Fruit fly (Drosophila melanogaster) whole organism, embryonic: ENCODE data around the gene CG32425.

Experiments
- C15 ChIP-seq: fragments of 200-800 bp; sonication (Bioruptor generic); IDR thresholded peaks from 3 replicates; pipeline ENCODE4 v1.3.6; 2022; ENCODE audit warnings: missing biosample characterization, missing genetic modification characterization
- CG10462 ChIP-seq: fragments of 200-800 bp; sonication (Bioruptor generic); optimal IDR thresholded peaks from 2 replicates; lab custom pipeline; 2016; ENCODE audit warnings: missing biosample characterization, missing genetic modification characterization
- CG12155 ChIP-seq: fragments of 200-800 bp; sonication (Bioruptor generic); optimal IDR thresholded peaks from 3 replicates; lab custom pipeline; 2016; ENCODE audit warnings: missing biosample characterization, missing genetic modification characterization
- CG13296 ChIP-seq: fragments of 200-800 bp; sonication (Bioruptor generic); optimal IDR thresholded peaks from 3 replicates; lab custom pipeline; 2018; ENCODE audit warnings: missing biosample characterization, mild to moderate bottlenecking, missing genetic modification characterization
- CG14050 ChIP-seq: fragments of 200-800 bp; sonication (Bioruptor generic); IDR thresholded peaks from 3 replicates; pipeline ENCODE4 v1.3.6; 2022; ENCODE audit warnings: missing biosample characterization, missing genetic modification characterization
- CG14860 ChIP-seq: fragments of 200-800 bp; sonication (Bioruptor generic); IDR thresholded peaks from 3 replicates; pipeline ENCODE4 v1.3.6; 2022; ENCODE audit warnings: missing biosample characterization, missing genetic modification characterization; ENCODE audit not compliant: partially characterized antibody
- CG18619 ChIP-seq: fragments of 200-800 bp; sonication (Bioruptor generic); optimal IDR thresholded peaks from 3 replicates; lab custom pipeline; 2017; ENCODE audit warnings: missing biosample characterization, mild to moderate bottlenecking, missing genetic modification characterization
- CG18764 ChIP-seq: fragments of 200-800 bp; sonication (Bioruptor generic); optimal IDR thresholded peaks from 3 replicates; lab custom pipeline; 2016; ENCODE audit warnings: missing biosample characterization, missing genetic modification characterization
- CG2889 ChIP-seq: fragments of 200-800 bp; sonication (Bioruptor generic); IDR thresholded peaks from 3 replicates; pipeline ENCODE4 v1.3.6; 2022; ENCODE audit warnings: missing biosample characterization, missing genetic modification characterization
- CG30020 ChIP-seq: fragments of 200-800 bp; optimal IDR thresholded peaks from 2 replicates; lab custom pipeline; 2019; ENCODE audit warnings: missing biosample characterization, mild to moderate bottlenecking, missing genetic modification characterization, moderate library complexity
- CG30403 ChIP-seq: fragments of 200-800 bp; sonication (Bioruptor generic); optimal IDR thresholded peaks from 3 replicates; lab custom pipeline; 2016; ENCODE audit warnings: missing biosample characterization, missing genetic modification characterization
- CG3065 ChIP-seq: fragments of 200-800 bp; sonication (Bioruptor generic); optimal IDR thresholded peaks from 2 replicates; lab custom pipeline; 2016; ENCODE audit warnings: missing biosample characterization, missing genetic modification characterization
- CG33213 ChIP-seq: fragments of 200-800 bp; sonication (Bioruptor generic); optimal IDR thresholded peaks from 3 replicates; lab custom pipeline; 2016; ENCODE audit warnings: missing biosample characterization, missing genetic modification characterization
- CG34422 ChIP-seq: fragments of 200-800 bp; sonication (Bioruptor generic); IDR thresholded peaks from 3 replicates; pipeline ENCODE4 v1.3.6; 2022; ENCODE audit warnings: missing biosample characterization, missing genetic modification characterization
- CG3726 ChIP-seq: fragments of 200-800 bp; sonication (Bioruptor generic); IDR thresholded peaks from 3 replicates; pipeline ENCODE4, ENCODE4 v1.3.6; 2022; ENCODE audit warnings: missing biosample characterization, missing genetic modification characterization
- CG4424 ChIP-seq: fragments of 200-800 bp; sonication (Bioruptor generic); optimal IDR thresholded peaks from 3 replicates; lab custom pipeline; 2016; ENCODE audit warnings: missing biosample characterization, missing genetic modification characterization
- CG6254 ChIP-seq: fragments of 200-800 bp; sonication (Bioruptor generic); optimal IDR thresholded peaks from 3 replicates; lab custom pipeline; 2017; ENCODE audit warnings: mild to moderate bottlenecking, missing biosample characterization, missing genetic modification reagents, missing genetic modification characterization
- CG6791 ChIP-seq: fragments of 200-800 bp; sonication (Bioruptor generic); IDR thresholded peaks from 3 replicates; pipeline ENCODE4 v1.3.6; 2022; ENCODE audit warnings: missing biosample characterization, missing genetic modification characterization; ENCODE audit not compliant: partially characterized antibody
- CG7928 ChIP-seq: fragments of 200-800 bp; sonication (Bioruptor generic); optimal IDR thresholded peaks from 2 replicates; lab custom pipeline; 2017; ENCODE audit warnings: missing biosample characterization, mild to moderate bottlenecking, missing genetic modification characterization
- D19B ChIP-seq: fragments of 200-800 bp; sonication (Bioruptor generic); optimal IDR thresholded peaks from 2 replicates; lab custom pipeline; 2017; ENCODE audit warnings: missing biosample characterization, mild to moderate bottlenecking, missing genetic modification characterization
- Dll ChIP-seq: fragments of 200-800 bp; sonication (Bioruptor generic); IDR thresholded peaks from 4 replicates; pipeline ENCODE4 v1.3.6; 2022; ENCODE audit warnings: missing biosample characterization, missing genetic modification characterization; ENCODE audit not compliant: partially characterized antibody
- Gsc ChIP-seq: fragments of 200-800 bp; sonication (Bioruptor generic); IDR thresholded peaks from 2 replicates; pipeline ENCODE4 v1.3.6; 2022; ENCODE audit warnings: missing biosample characterization, missing genetic modification characterization
- HLH4C ChIP-seq: fragments of 200-800 bp; sonication (Bioruptor generic); IDR thresholded peaks from 3 replicates; pipeline ENCODE4 v1.3.6; 2022; ENCODE audit warnings: missing biosample characterization, missing genetic modification characterization; ENCODE audit not compliant: partially characterized antibody
- NK7.1 ChIP-seq: fragments of 200-800 bp; sonication (Bioruptor generic); optimal IDR thresholded peaks from 3 replicates; lab custom pipeline; 2016; ENCODE audit warnings: missing biosample characterization, missing genetic modification characterization
- Nf-YC ChIP-seq: fragments of 200-800 bp; optimal IDR thresholded peaks from 3 replicates; lab custom pipeline; 2019; ENCODE audit warnings: missing biosample characterization, mild to moderate bottlenecking, missing genetic modification characterization, moderate library complexity
- Opbp ChIP-seq: fragments of 200-800 bp; sonication (Bioruptor generic); IDR thresholded peaks from 3 replicates; pipeline ENCODE4 v1.3.6; 2022; ENCODE audit warnings: missing biosample characterization, missing genetic modification characterization; ENCODE audit not compliant: partially characterized antibody
- Poxn ChIP-seq: fragments of 200-800 bp; sonication (Bioruptor generic); IDR thresholded peaks from 2 replicates; pipeline ENCODE4 v1.3.6; 2022; ENCODE audit warnings: missing biosample characterization, missing genetic modification characterization
- bcd ChIP-seq: fragments of 200-800 bp; sonication (Bioruptor generic); optimal IDR thresholded peaks from 2 replicates; lab custom pipeline; 2017; ENCODE audit warnings: missing biosample characterization, mild to moderate bottlenecking, missing genetic modification characterization
- bsh ChIP-seq, 2 experiments: fragments of 200-800 bp; sonication (Bioruptor generic); optimal IDR thresholded peaks; 2 replicates each; lab custom pipeline; 2017 to 2018; ENCODE audit warnings: mild to moderate bottlenecking in 2 of 2, missing biosample characterization in 2 of 2, missing genetic modification characterization in 2 of 2, moderate library complexity in 1 of 2
- cad ChIP-seq: fragments of >200 bp; optimal IDR thresholded peaks from 2 replicates; lab custom pipeline; 2017; ENCODE audit warnings: missing biosample characterization, missing genetic modification characterization
- chif ChIP-seq, 2 experiments: fragments of 200-800 bp; sonication (Bioruptor generic); optimal IDR thresholded peaks; 3 replicates each; lab custom pipeline; 2016; ENCODE audit warnings: missing biosample characterization in 2 of 2, missing genetic modification characterization in 2 of 2
- dmrt99B ChIP-seq: fragments of 200-800 bp; sonication (Bioruptor generic); optimal IDR thresholded peaks from 2 replicates; lab custom pipeline; 2018; ENCODE audit warnings: missing biosample characterization, mild to moderate bottlenecking, missing genetic modification characterization, moderate library complexity
- fru ChIP-seq: fragments of >200 bp; optimal IDR thresholded peaks from 2 replicates; lab custom pipeline; 2017
- grau ChIP-seq: fragments of 200-800 bp; optimal IDR thresholded peaks from 3 replicates; lab custom pipeline; 2019; ENCODE audit warnings: missing biosample characterization, mild to moderate bottlenecking, missing genetic modification characterization, moderate library complexity
- grn ChIP-seq: fragments of 200-800 bp; sonication (Bioruptor generic); optimal IDR thresholded peaks from 3 replicates; lab custom pipeline; 2017; ENCODE audit warnings: missing biosample characterization, missing genetic modification characterization
- gsb ChIP-seq: fragments of 200-800 bp; sonication (Bioruptor generic); IDR thresholded peaks from 2 replicates; pipeline ENCODE4 v1.3.6; 2022; ENCODE audit warnings: missing biosample characterization, missing genetic modification characterization
- her ChIP-seq: fragments of 200-800 bp; sonication (Bioruptor generic); optimal IDR thresholded peaks from 2 replicates; lab custom pipeline; 2016; ENCODE audit warnings: missing biosample characterization, missing genetic modification characterization
- klu ChIP-seq: fragments of 200-800 bp; sonication (Bioruptor generic); IDR thresholded peaks from 2 replicates; pipeline ENCODE4 v1.3.6; 2022; ENCODE audit warnings: missing biosample characterization, missing genetic modification characterization
- mld ChIP-seq: fragments of 200-800 bp; sonication (Bioruptor generic); IDR thresholded peaks from 3 replicates; pipeline ENCODE4 v1.3.6; 2022; ENCODE audit warnings: missing biosample characterization, missing genetic modification characterization; ENCODE audit not compliant: partially characterized antibody
- nau ChIP-seq: fragments of 200-800 bp; sonication (Bioruptor generic); optimal IDR thresholded peaks from 3 replicates; lab custom pipeline; 2017; ENCODE audit warnings: missing biosample characterization, mild to moderate bottlenecking, missing genetic modification characterization, missing genetic modification reagents
- nerfin-2 ChIP-seq: fragments of 200-800 bp; sonication (Bioruptor generic); IDR thresholded peaks from 2 replicates; pipeline ENCODE4 v1.3.6; 2022; ENCODE audit warnings: missing biosample characterization, missing genetic modification characterization; ENCODE audit not compliant: partially characterized antibody
- repo ChIP-seq: fragments of 200-800 bp; sonication (Bioruptor generic); optimal IDR thresholded peaks from 2 replicates; lab custom pipeline; 2016; ENCODE audit warnings: missing biosample characterization, missing genetic modification characterization
- scrt ChIP-seq: fragments of 200-800 bp; sonication (Bioruptor generic); optimal IDR thresholded peaks from 2 replicates; lab custom pipeline; 2018; ENCODE audit warnings: missing biosample characterization, mild to moderate bottlenecking, missing genetic modification characterization, moderate library complexity
- sd ChIP-seq: fragments of 200-800 bp; sonication (Bioruptor generic); optimal IDR thresholded peaks from 3 replicates; lab custom pipeline; 2018; ENCODE audit warnings: missing biosample characterization, mild to moderate bottlenecking, missing genetic modification characterization, moderate library complexity
- sim ChIP-seq: fragments of 200-800 bp; sonication (Bioruptor generic); IDR thresholded peaks from 2 replicates; pipeline ENCODE4 v1.3.6; 2022; ENCODE audit warnings: missing biosample characterization, missing genetic modification characterization
- tap ChIP-seq: fragments of 200-800 bp; optimal IDR thresholded peaks from 3 replicates; lab custom pipeline; 2019; ENCODE audit warnings: missing biosample characterization, mild to moderate bottlenecking, missing genetic modification characterization, moderate library complexity
- tna ChIP-seq: fragments of 200-800 bp; sonication (Bioruptor generic); IDR thresholded peaks from 2 replicates; pipeline ENCODE4 v1.3.6; 2022; ENCODE audit warnings: missing biosample characterization, missing genetic modification characterization; ENCODE audit not compliant: partially characterized antibody
- trem ChIP-seq: fragments of 200-800 bp; optimal IDR thresholded peaks from 3 replicates; lab custom pipeline; 2019; ENCODE audit warnings: missing biosample characterization, mild to moderate bottlenecking, missing genetic modification characterization, moderate library complexity
- tx ChIP-seq: fragments of 200-800 bp; sonication (Bioruptor generic); optimal IDR thresholded peaks from 2 replicates; lab custom pipeline; 2016; ENCODE audit warnings: missing biosample characterization, missing genetic modification characterization
- usp ChIP-seq: fragments of >200 bp; optimal IDR thresholded peaks from 2 replicates; lab custom pipeline; 2017; ENCODE audit warnings: missing biosample characterization, missing genetic modification characterization
- vfl ChIP-seq: fragments of 200-800 bp; sonication (Bioruptor generic); optimal IDR thresholded peaks from 2 replicates; lab custom pipeline; 2016; ENCODE audit warnings: missing biosample characterization, missing genetic modification characterization
- vvl ChIP-seq: fragments of 200-800 bp; sonication (Bioruptor generic); IDR thresholded peaks from 2 replicates; pipeline ENCODE4 v1.3.6; 2022; ENCODE audit warnings: missing biosample characterization, missing genetic modification characterization

The CG32425 gene

dm6 chr3L:20487649-20488048 lies 9.5 kb upstream of the CG32425 start (continued):
- peak; percentile 59; the same call in 1 of the 2 replicates for TF ChIP-seq nerfin-2 (GFP tag; lab: Robert Waterston, UW)
- no peak for TF ChIP-seq klu (GFP tag; lab: Robert Waterston, UW)
- no peak for TF ChIP-seq Poxn
- TF ChIP-seq chif (GFP tag; optimal IDR thresholded peaks at IDR 0.05; lab: Kevin White, UChicago) = no peak
- no peak for TF ChIP-seq dmrt99B (tag; lab: Kevin White, UChicago)
- no peak for TF ChIP-seq D19B (GFP tag; lab: Kevin White, UChicago)
- no peak for TF ChIP-seq grau (tag; lab: Kevin White, UChicago)
- TF ChIP-seq usp = no peak
- no peak for TF ChIP-seq Opbp (GFP tag; lab: Robert Waterston, UW)
- TF ChIP-seq repo (GFP tag; lab: Kevin White, UChicago) = no peak
- TF ChIP-seq tna (GFP tag; lab: Robert Waterston, UW) = peak; percentile 33; the same call in 1 of the 2 replicates
- TF ChIP-seq bsh (GFP tag; optimal IDR thresholded peaks at IDR 0.05; lab: Kevin White, UChicago) = no peak
- no peak for TF ChIP-seq NK7.1 (GFP tag; lab: Kevin White, UChicago)
- no peak for TF ChIP-seq CG4424
- 0 out of 4 replicates have a peak, but pooled peaks have one; percentile 27 for TF ChIP-seq Dll (GFP tag; lab: Robert Waterston, UW)
- TF ChIP-seq CG18619 (GFP tag; lab: Kevin White, UChicago) = no peak
- TF ChIP-seq CG6791 (GFP tag; lab: Robert Waterston, UW) = 0 out of 3 replicates have a peak, but pooled peaks have one; percentile 20
- no peak for TF ChIP-seq CG33213
- no peak for TF ChIP-seq grn (GFP tag; lab: Kevin White, UChicago)
- TF ChIP-seq CG3726 (GFP tag; lab: Robert Waterston, UW) = no peak
- TF ChIP-seq sim (GFP tag; lab: Robert Waterston, UW) = no peak
- TF ChIP-seq bcd = no peak
- TF ChIP-seq her = no peak
- TF ChIP-seq CG30403 (GFP tag; lab: Kevin White, UChicago) = no peak
- TF ChIP-seq sd (tag; lab: Kevin White, UChicago) = no peak
- TF ChIP-seq CG3065 (GFP tag; lab: Kevin White, UChicago) = no peak
- no peak for TF ChIP-seq CG14050 (GFP tag; lab: Robert Waterston, UW)
- TF ChIP-seq nau (GFP tag; lab: Kevin White, UChicago) = no peak
- TF ChIP-seq HLH4C = peak; percentile 69
- no peak for TF ChIP-seq CG6254 (GFP tag; lab: Kevin White, UChicago)
- TF ChIP-seq CG7928 = no peak
- no peak for TF ChIP-seq Gsc (GFP tag; lab: Robert Waterston, UW)
- TF ChIP-seq CG34422 (GFP tag; lab: Robert Waterston, UW) = no peak
- TF ChIP-seq CG14860 = peak; percentile 60; the same call in 1 of the 3 replicates
- no peak for TF ChIP-seq CG30020 (tag; lab: Kevin White, UChicago)
- no peak for TF ChIP-seq tap
- TF ChIP-seq C15 (GFP tag; lab: Robert Waterston, UW) = no peak
- TF ChIP-seq trem (tag; lab: Kevin White, UChicago) = no peak
- TF ChIP-seq gsb (GFP tag; lab: Robert Waterston, UW) = no peak
- no peak for TF ChIP-seq CG12155 (GFP tag; lab: Kevin White, UChicago)
- TF ChIP-seq cad (GFP tag; lab: Kevin White, UChicago) = no peak
- TF ChIP-seq CG18764 = no peak
- TF ChIP-seq scrt (GFP tag; lab: Kevin White, UChicago) = no peak
- TF ChIP-seq Nf-YC (tag; lab: Kevin White, UChicago) = no peak
- no peak for TF ChIP-seq CG10462 (GFP tag; lab: Kevin White, UChicago)
- TF ChIP-seq vvl (GFP tag; lab: Robert Waterston, UW) = no peak
- 0 out of 3 replicates have a peak, but pooled peaks have one; percentile 45 for TF ChIP-seq mld (GFP tag; lab: Robert Waterston, UW)
- no peak for TF ChIP-seq CG13296 (GFP tag; lab: Kevin White, UChicago)
- no peak for TF ChIP-seq vfl (GFP tag; lab: Kevin White, UChicago)
- no peak for TF ChIP-seq tx (GFP tag; lab: Kevin White, UChicago)
- TF ChIP-seq fru = no peak
- TF ChIP-seq CG2889 (GFP tag; lab: Robert Waterston, UW) = no peak
